Worm (Caenorhabditis elegans): ENCODE data around the gene Y17G9B.5.

Y17G9B.5 gene

ce11 chrIV:4744167-4744566, 5.9 kb upstream of the Y17G9B.5 start, which contains the start of gene hoe-1:
Gene hoe-1 (minus strand): TSS chrIV:4744267.
- no peak for TF ChIP-seq tbx-2 (tag; optimal IDR thresholded peaks at IDR 0.05)
- TF ChIP-seq elt-4 (tag; optimal IDR thresholded peaks at IDR 0.05) = no peak
- TF ChIP-seq ztf-16 (tag; optimal IDR thresholded peaks at IDR 0.05) = no peak
- no peak for TF ChIP-seq hlh-6 (tag; optimal IDR thresholded peaks at IDR 0.05)
- no peak for TF ChIP-seq ttx-3 (tag; optimal IDR thresholded peaks at IDR 0.05)
- TF ChIP-seq ceh-6 (GFP tag; optimal IDR thresholded peaks at IDR 0.05) = no peak
- TF ChIP-seq pax-1 (tag; optimal IDR thresholded peaks at IDR 0.05) = no peak
- no peak for TF ChIP-seq ceh-18 (tag; optimal IDR thresholded peaks at IDR 0.05)
- TF ChIP-seq ceh-48 (tag; optimal IDR thresholded peaks at IDR 0.05) = no peak
- TF ChIP-seq odd-2 (tag; optimal IDR thresholded peaks at IDR 0.05) = no peak
- TF ChIP-seq pag-3 (tag; optimal IDR thresholded peaks at IDR 0.05; ENCODE audit: borderline replicate concordance) = no peak
- no peak for TF ChIP-seq lim-6 (tag; optimal IDR thresholded peaks at IDR 0.05)
- no peak for TF ChIP-seq pqm-1 (tag; optimal IDR thresholded peaks at IDR 0.05)
- no peak for TF ChIP-seq ceh-22 (tag; optimal IDR thresholded peaks at IDR 0.05)
- TF ChIP-seq fax-1 (tag; optimal IDR thresholded peaks at IDR 0.05) = no peak
- no peak for TF ChIP-seq nhr-232 (tag; optimal IDR thresholded peaks at IDR 0.05)
- no peak for TF ChIP-seq ceh-2 (tag; optimal IDR thresholded peaks at IDR 0.05)
- TF ChIP-seq hlh-13 (GFP tag; optimal IDR thresholded peaks at IDR 0.05) = no peak
- TF ChIP-seq pat-9 (tag; optimal IDR thresholded peaks at IDR 0.05) = no peak
- TF ChIP-seq ceh-9 (tag; optimal IDR thresholded peaks at IDR 0.05) = no peak

- TF ChIP-seq ref-2 (tag; optimal IDR thresholded peaks at IDR 0.05) (no peak), hlh-6 (tag; optimal IDR thresholded peaks at IDR 0.05) (no peak), ttx-3 (tag; optimal IDR thresholded peaks at IDR 0.05) (peak; percentile 36), pros-1 (tag; optimal IDR thresholded peaks at IDR 0.05) (no peak), fkh-10 (GFP tag; optimal IDR thresholded peaks at IDR 0.05) (no peak), elt-2 (tag; optimal IDR thresholded peaks at IDR 0.05) (peak; percentile 42), madf-2 (tag; optimal IDR thresholded peaks at IDR 0.05) (no peak), rnt-1 (tag; optimal IDR thresholded peaks at IDR 0.05) (no peak), nfya-1 (tag; optimal IDR thresholded peaks at IDR 0.05) (peak; percentile 35), unc-42 (tag; optimal IDR thresholded peaks at IDR 0.05) (no peak), sox-4 (tag; optimal IDR thresholded peaks at IDR 0.05) (peak; percentile 6), ceh-14 (tag; optimal IDR thresholded peaks at IDR 0.05) (no peak), eyg-1 (tag; optimal IDR thresholded peaks at IDR 0.05) (no peak)
These were observed 4.6 kb upstream of the Y17G9B.5 start, which contains the start of gene timm-17B.1 for ce11 chrIV:4745422-4745821. Gene timm-17B.1 (minus strand): TSS chrIV:4745492.

- no peak for TF ChIP-seq mec-3 (tag; optimal IDR thresholded peaks at IDR 0.05; ENCODE audit: borderline replicate concordance)
- TF ChIP-seq elt-4 (tag; optimal IDR thresholded peaks at IDR 0.05) = no peak
- TF ChIP-seq ahr-1 (tag; optimal IDR thresholded peaks at IDR 0.05) = no peak
- no peak for TF ChIP-seq fax-1 (tag; optimal IDR thresholded peaks at IDR 0.05)
- no peak for TF ChIP-seq pat-9 (tag; optimal IDR thresholded peaks at IDR 0.05)
- no peak for TF ChIP-seq hlh-8 (tag; optimal IDR thresholded peaks at IDR 0.05)
- TF ChIP-seq rnt-1 (tag; optimal IDR thresholded peaks at IDR 0.05) = no peak
- no peak for TF ChIP-seq sox-4 (tag; optimal IDR thresholded peaks at IDR 0.05)
- no peak for TF ChIP-seq pag-3 (tag; optimal IDR thresholded peaks at IDR 0.05; ENCODE audit: borderline replicate concordance)
- TF ChIP-seq sox-2 (GFP tag; IDR thresholded peaks at IDR 0.05) = no peak
- no peak for TF ChIP-seq ceh-45 (GFP tag; IDR thresholded peaks at IDR 0.05)
- TF ChIP-seq pax-1 (tag; optimal IDR thresholded peaks at IDR 0.05) = no peak
- TF ChIP-seq ceh-6 (GFP tag; optimal IDR thresholded peaks at IDR 0.05) = no peak
- TF ChIP-seq ztf-16 (tag; optimal IDR thresholded peaks at IDR 0.05) = no peak
- no peak for TF ChIP-seq hlh-13 (GFP tag; optimal IDR thresholded peaks at IDR 0.05)
- TF ChIP-seq ceh-48 (tag; optimal IDR thresholded peaks at IDR 0.05) = no peak
- no peak for TF ChIP-seq npax-4 (tag; optimal IDR thresholded peaks at IDR 0.05)
- no peak for TF ChIP-seq ceh-19 (GFP tag; optimal IDR thresholded peaks at IDR 0.05)
These were observed 2.5 kb upstream of the Y17G9B.5 start, which contains the start of gene tctn-1 for ce11 chrIV:4747553-4747952. Gene tctn-1 (minus strand): TSS chrIV:4747832.

Measured in whole organism, late embryonic.